Worm (Caenorhabditis elegans): ENCODE results near the gene flh-1.
"Not testable (repeated sequence)": the region's sequence is repeated elsewhere in the genome, so short reads cannot be mapped to it uniquely, and the experiment has no call there.

flh-1 gene

DNA sequence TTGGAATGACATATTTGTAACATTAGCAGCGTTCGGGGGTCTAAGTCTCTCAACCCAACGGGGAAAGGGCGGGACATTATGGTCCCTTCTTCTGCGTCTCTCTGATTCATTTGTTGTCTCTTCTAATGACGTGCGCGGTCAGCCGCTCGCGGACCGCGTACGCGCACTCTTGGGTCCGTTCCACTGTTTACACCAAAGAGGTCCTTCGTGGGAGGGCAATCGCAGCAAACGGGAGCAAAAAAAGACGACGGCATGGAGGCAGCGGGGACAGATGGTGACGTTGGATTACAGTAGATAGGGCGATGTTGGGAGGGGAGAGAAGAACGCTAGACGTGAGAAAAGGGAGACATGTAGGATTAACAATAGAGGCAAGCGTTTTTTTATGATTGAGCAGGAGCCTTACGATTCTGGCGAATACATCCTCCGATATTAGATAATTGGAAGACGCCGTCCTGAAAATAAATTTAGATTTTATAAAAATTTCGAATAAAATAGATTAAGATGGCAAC is at the start of gene flh-1:
flh-1 (minus strand) TSS at position 459 of the 509 bp plus-strand sequence.
- no peak for TF ChIP-seq dao-5 (tag; optimal IDR thresholded peaks at IDR 0.05)
- TF ChIP-seq W03F9.2 (tag; optimal IDR thresholded peaks at IDR 0.05) = no peak
- TF ChIP-seq him-1 (tag; optimal IDR thresholded peaks at IDR 0.05) = no peak

- not testable (repeated sequence) for TF ChIP-seq dao-5, W03F9.2, him-1 (tag; optimal IDR thresholded peaks at IDR 0.05)
Observed at ce11 chrIV:9312827-9313226, 48.8 kb upstream of the flh-1 start, which contains the start of gene F49C12.7. TSS of gene F49C12.7 (minus strand) at chrIV:9312927.

ce11 chrIV:9310935-9311566 is 47.0 kb upstream of the flh-1 start:
- TF ChIP-seq dao-5 (tag; optimal IDR thresholded peaks at IDR 0.05) (no peak), him-1 (tag; optimal IDR thresholded peaks at IDR 0.05) (no peak), W03F9.2 (tag; optimal IDR thresholded peaks at IDR 0.05) (no peak)

DNA sequence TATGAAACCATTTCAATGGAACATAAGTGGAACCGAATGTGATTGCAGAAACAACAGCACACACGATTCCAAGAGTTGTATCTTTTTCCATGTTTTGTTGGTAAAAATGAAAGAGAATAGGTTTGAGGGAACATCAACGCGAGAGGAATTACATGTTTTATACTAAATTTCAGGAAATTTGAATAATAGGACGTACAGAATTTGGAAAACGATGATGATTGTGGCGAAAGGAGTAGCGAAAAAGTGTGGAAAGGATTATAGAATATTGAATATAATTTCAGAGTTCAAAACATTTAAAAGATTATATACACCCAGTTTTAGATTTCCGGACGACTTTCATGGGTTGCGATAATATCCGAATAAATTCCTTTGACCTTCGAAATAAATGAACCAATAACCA is 44.9 kb upstream of the flh-1 start, which contains the start of gene F49C12.6:
F49C12.6 (minus strand) TSS at position 101 of the 400 bp plus-strand sequence.
- TF ChIP-seq W03F9.2 (tag; optimal IDR thresholded peaks at IDR 0.05) = no peak
- TF ChIP-seq dao-5 (tag; optimal IDR thresholded peaks at IDR 0.05) = no peak
- no peak for TF ChIP-seq him-1 (tag; optimal IDR thresholded peaks at IDR 0.05)

DNA sequence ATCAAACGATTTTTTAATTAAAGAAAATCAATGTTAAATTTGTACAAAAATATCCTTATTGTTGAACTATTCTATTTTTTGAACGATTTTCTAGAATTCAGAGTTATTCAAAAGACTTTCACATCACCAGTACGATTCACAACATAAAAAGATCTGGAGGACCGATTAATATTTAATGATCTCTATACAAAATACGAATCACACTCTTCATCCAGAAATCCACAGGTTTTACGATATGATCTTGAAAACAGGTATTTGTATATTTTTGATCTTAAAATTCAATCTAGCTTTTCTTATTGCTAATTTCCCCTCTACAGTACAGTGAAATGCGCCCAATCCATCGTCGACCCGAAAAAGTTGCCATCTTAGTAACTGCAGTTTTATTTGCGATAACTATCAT is 40.5 kb upstream of the flh-1 start, which contains the start of gene F49C12.5:
F49C12.5 (plus strand) TSS at position 301 of the 400 bp plus-strand sequence.
- TF ChIP-seq him-1 (tag; optimal IDR thresholded peaks at IDR 0.05) (no peak), W03F9.2 (tag; optimal IDR thresholded peaks at IDR 0.05) (no peak), dao-5 (tag; optimal IDR thresholded peaks at IDR 0.05) (no peak)

ce11 chrIV:9303994-9304393 is 39.9 kb upstream of the flh-1 start, which contains the start of gene F49C12.4:
TSS of gene F49C12.4 (minus strand) at chrIV:9304094.
- TF ChIP-seq W03F9.2 (tag; optimal IDR thresholded peaks at IDR 0.05) = no peak
- TF ChIP-seq him-1 (tag; optimal IDR thresholded peaks at IDR 0.05) = no peak
- TF ChIP-seq dao-5 (tag; optimal IDR thresholded peaks at IDR 0.05) = no peak

- TF ChIP-seq dao-5 (tag; optimal IDR thresholded peaks at IDR 0.05) (no peak), W03F9.2 (tag; optimal IDR thresholded peaks at IDR 0.05) (no peak), him-1 (tag; optimal IDR thresholded peaks at IDR 0.05) (no peak)
Observed at ce11 chrIV:9300127-9300526, 36.1 kb upstream of the flh-1 start, which contains the start of gene F49C12.3. TSS of gene F49C12.3 (plus strand) at chrIV:9300427.

- no peak for TF ChIP-seq him-1 (tag; optimal IDR thresholded peaks at IDR 0.05)
- TF ChIP-seq W03F9.2 (tag; optimal IDR thresholded peaks at IDR 0.05) = no peak
- no peak for TF ChIP-seq dao-5 (tag; optimal IDR thresholded peaks at IDR 0.05)
Observed at ce11 chrIV:9299145-9299544, 35.1 kb upstream of the flh-1 start, which contains the start of gene F49C12.2. TSS of gene F49C12.2 (minus strand) at chrIV:9299245.

DNA sequence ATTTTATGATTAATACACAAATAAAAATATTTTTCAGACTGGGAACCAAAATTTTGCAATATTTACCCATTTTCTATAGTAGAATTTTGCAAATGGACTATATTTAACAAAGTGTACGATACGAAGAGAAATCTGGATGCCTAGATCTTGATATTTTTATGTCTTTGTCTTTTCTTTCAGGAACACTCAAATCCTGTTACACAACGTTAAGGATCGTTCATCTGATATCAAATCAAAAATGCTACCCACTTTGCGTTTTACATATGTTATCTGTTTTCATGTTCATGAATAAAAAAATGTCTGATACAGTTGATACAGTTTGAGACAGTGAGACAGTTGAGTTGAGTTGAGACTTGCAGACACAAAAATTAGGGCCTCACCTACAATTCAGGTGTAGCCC is 32.2 kb upstream of the flh-1 start, which contains the start of gene F49C12.1:
F49C12.1 (minus strand) TSS at position 70 of the 400 bp plus-strand sequence.
- TF ChIP-seq him-1 (tag; optimal IDR thresholded peaks at IDR 0.05) = no peak
- no peak for TF ChIP-seq W03F9.2 (tag; optimal IDR thresholded peaks at IDR 0.05)
- TF ChIP-seq dao-5 (tag; optimal IDR thresholded peaks at IDR 0.05) = no peak

ce11 chrIV:9293825-9294224 is 29.8 kb upstream of the flh-1 start, which contains the start of gene nhr-264:
TSS of gene nhr-264 (minus strand) at chrIV:9293925.
- not testable (repeated sequence) for TF ChIP-seq dao-5, him-1, W03F9.2 (tag; optimal IDR thresholded peaks at IDR 0.05)

- TF ChIP-seq W03F9.2 (tag; optimal IDR thresholded peaks at IDR 0.05) (no peak), him-1 (tag; optimal IDR thresholded peaks at IDR 0.05) (no peak), dao-5 (tag; optimal IDR thresholded peaks at IDR 0.05) (no peak)
Observed at ce11 chrIV:9289635-9290034, 25.6 kb upstream of the flh-1 start.

DNA sequence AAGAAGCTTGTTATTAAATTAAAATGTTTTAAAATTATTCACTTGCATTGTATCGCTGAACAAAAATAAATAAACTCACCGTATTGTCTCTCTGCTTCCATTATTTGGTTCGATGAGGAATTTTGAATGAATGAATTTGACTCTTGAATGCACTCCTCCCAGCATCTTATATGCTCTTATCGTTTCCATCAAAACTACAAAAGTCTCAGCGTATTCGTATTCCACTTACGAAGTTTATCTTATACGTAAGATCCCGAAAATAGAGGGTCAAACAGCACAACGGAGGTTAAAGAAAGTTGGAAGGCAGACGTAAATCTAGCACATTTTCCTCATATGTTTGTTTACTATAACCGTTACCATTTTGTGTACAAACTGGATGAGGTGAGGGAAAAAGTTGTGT is 22.2 kb upstream of the flh-1 start, which contains the start of gene nhr-267:
nhr-267 (minus strand) TSS at position 101 of the 400 bp plus-strand sequence.
- not testable (repeated sequence) for TF ChIP-seq W03F9.2, him-1, dao-5 (tag; optimal IDR thresholded peaks at IDR 0.05)

- TF ChIP-seq dao-5 (tag; optimal IDR thresholded peaks at IDR 0.05) = no peak
- no peak for TF ChIP-seq him-1 (tag; optimal IDR thresholded peaks at IDR 0.05)
- TF ChIP-seq W03F9.2 (tag; optimal IDR thresholded peaks at IDR 0.05) = no peak
Observed at ce11 chrIV:9274008-9274529, 10.0 kb upstream of the flh-1 start, which contains the start of gene nmy-3. TSS of gene nmy-3 (plus strand) at chrIV:9274479.

- TF ChIP-seq him-1 (tag; optimal IDR thresholded peaks at IDR 0.05) (no peak), W03F9.2 (tag; optimal IDR thresholded peaks at IDR 0.05) (no peak), dao-5 (tag; optimal IDR thresholded peaks at IDR 0.05) (no peak)
Observed at ce11 chrIV:9269796-9270195, 5.7 kb upstream of the flh-1 start, which contains the start of gene flh-3. TSS of gene flh-3 (plus strand) at chrIV:9270096.
